Fruit fly (Drosophila melanogaster) whole organism, embryonic: ENCODE data around the gene dysf.

ENCODE experiments used
- Abd-B ChIP-seq: fragments of 200-800 bp; sonication (Bioruptor generic); optimal IDR thresholded peaks from 2 replicates; lab custom pipeline; 2018; ENCODE audit warnings: missing biosample characterization, mild to moderate bottlenecking, missing genetic modification characterization, moderate library complexity
- Atf6 ChIP-seq: fragments of 200-800 bp; sonication (Bioruptor generic); IDR thresholded peaks from 2 replicates; pipeline ENCODE4 v1.3.6; 2022; ENCODE audit warnings: missing biosample characterization, missing genetic modification characterization
- CG10274 ChIP-seq: fragments of 200-800 bp; sonication (Bioruptor generic); optimal IDR thresholded peaks from 3 replicates; lab custom pipeline; 2017; ENCODE audit warnings: missing biosample characterization, mild to moderate bottlenecking, missing genetic modification characterization
- CG10462 ChIP-seq: fragments of 200-800 bp; sonication (Bioruptor generic); optimal IDR thresholded peaks from 2 replicates; lab custom pipeline; 2016; ENCODE audit warnings: missing biosample characterization, missing genetic modification characterization
- CG11696 ChIP-seq: fragments of 200-800 bp; sonication (Bioruptor generic); IDR thresholded peaks from 2 replicates; pipeline ENCODE4 v1.3.6; 2022; ENCODE audit warnings: missing biosample characterization, missing genetic modification characterization
- CG12236 ChIP-seq: fragments of 200-800 bp; sonication (Bioruptor generic); optimal IDR thresholded peaks from 2 replicates; lab custom pipeline; 2016; ENCODE audit warnings: missing biosample characterization, missing genetic modification characterization
- CG13775 ChIP-seq: fragments of 200-800 bp; sonication (Bioruptor generic); optimal IDR thresholded peaks from 3 replicates; lab custom pipeline; 2017; ENCODE audit warnings: missing biosample characterization, mild to moderate bottlenecking, missing genetic modification characterization
- CG13894 ChIP-seq: fragments of 200-800 bp; sonication (Bioruptor generic); optimal IDR thresholded peaks from 3 replicates; lab custom pipeline; 2018; ENCODE audit warnings: missing biosample characterization, mild to moderate bottlenecking, missing genetic modification characterization, moderate library complexity
- CG1602 ChIP-seq: fragments of 200-800 bp; sonication (Bioruptor generic); optimal IDR thresholded peaks from 3 replicates; lab custom pipeline; 2016; ENCODE audit warnings: missing biosample characterization, missing genetic modification characterization
- CG16863 ChIP-seq: fragments of 200-800 bp; sonication (Bioruptor generic); optimal IDR thresholded peaks from 3 replicates; lab custom pipeline; 2016; ENCODE audit warnings: missing biosample characterization, missing genetic modification characterization
- CG17612 ChIP-seq: fragments of 200-800 bp; sonication (Bioruptor generic); IDR thresholded peaks from 2 replicates; pipeline ENCODE4 v1.3.6; 2022; ENCODE audit warnings: missing biosample characterization, missing genetic modification characterization
- CG18764 ChIP-seq: fragments of 200-800 bp; sonication (Bioruptor generic); optimal IDR thresholded peaks from 3 replicates; lab custom pipeline; 2016; ENCODE audit warnings: missing biosample characterization, missing genetic modification characterization
- CG3407 ChIP-seq: fragments of 200-800 bp; sonication (Bioruptor generic); optimal IDR thresholded peaks from 2 replicates; lab custom pipeline; 2018; ENCODE audit warnings: missing biosample characterization, mild to moderate bottlenecking, missing genetic modification characterization
- CG3726 ChIP-seq: fragments of 200-800 bp; sonication (Bioruptor generic); IDR thresholded peaks from 3 replicates; pipeline ENCODE4, ENCODE4 v1.3.6; 2022; ENCODE audit warnings: missing biosample characterization, missing genetic modification characterization
- CG6854 ChIP-seq: fragments of 200-800 bp; sonication (Bioruptor generic); optimal IDR thresholded peaks from 3 replicates; lab custom pipeline; 2017; ENCODE audit warnings: missing biosample characterization, mild to moderate bottlenecking, missing genetic modification characterization
- CG8290 ChIP-seq, 3 experiments: fragments of 200-800 bp; sonication (Bioruptor generic); optimal IDR thresholded peaks; 2 replicates each; lab custom pipeline; 2016 to 2019; ENCODE audit warnings: missing biosample characterization in 3 of 3, missing genetic modification characterization in 3 of 3, mild to moderate bottlenecking in 2 of 3, moderate library complexity in 1 of 3
- CG9609 ChIP-seq: fragments of 200-800 bp; sonication (Bioruptor generic); optimal IDR thresholded peaks from 3 replicates; lab custom pipeline; 2016; ENCODE audit warnings: missing biosample characterization, missing genetic modification characterization
- Dref ChIP-seq: fragments of 200-800 bp; sonication (Bioruptor generic); IDR thresholded peaks from 2 replicates; pipeline ENCODE4 v1.3.6; 2022; ENCODE audit warnings: missing biosample characterization, missing genetic modification characterization
- E2f2 ChIP-seq: fragments of 200-800 bp; sonication (Bioruptor generic); IDR thresholded peaks from 2 replicates; pipeline ENCODE4 v1.3.6; 2022; ENCODE audit warnings: missing biosample characterization, missing genetic modification characterization
- Ets97D ChIP-seq: fragments of 200-800 bp; sonication (Bioruptor generic); optimal IDR thresholded peaks from 3 replicates; lab custom pipeline; 2016; ENCODE audit warnings: missing biosample characterization, missing genetic modification characterization
- HHEX ChIP-seq: fragments of 200-800 bp; sonication (Bioruptor generic); optimal IDR thresholded peaks from 3 replicates; lab custom pipeline; 2017; ENCODE audit warnings: missing biosample characterization, mild to moderate bottlenecking, missing genetic modification characterization, missing genetic modification reagents
- HmgD ChIP-seq: fragments of 200-800 bp; sonication (Bioruptor generic); optimal IDR thresholded peaks from 3 replicates; lab custom pipeline; 2016; ENCODE audit warnings: missing biosample characterization, missing genetic modification characterization
- Kr ChIP-seq: fragments of 200-800 bp; sonication (Bioruptor generic); optimal IDR thresholded peaks from 2 replicates; lab custom pipeline; 2017; ENCODE audit warnings: missing biosample characterization, mild to moderate bottlenecking, missing genetic modification characterization
- Lhr ChIP-seq: fragments of 200-800 bp; sonication (Bioruptor generic); optimal IDR thresholded peaks from 3 replicates; lab custom pipeline; 2017; ENCODE audit warnings: mild to moderate bottlenecking, missing biosample characterization, missing genetic modification reagents, missing genetic modification characterization
- Lpt ChIP-seq: fragments of >200 bp; optimal IDR thresholded peaks from 2 replicates; lab custom pipeline; 2018; ENCODE audit warnings: missing biosample characterization, missing genetic modification characterization
- Myb ChIP-seq: fragments of 200-800 bp; sonication (Bioruptor generic); optimal IDR thresholded peaks from 2 replicates; lab custom pipeline; 2016; ENCODE audit warnings: missing biosample characterization, missing genetic modification characterization
- Ptx1 ChIP-seq: fragments of 200-800 bp; sonication (Bioruptor generic); IDR thresholded peaks from 2 replicates; pipeline ENCODE4 v1.3.6; 2022; ENCODE audit warnings: missing biosample characterization, missing genetic modification characterization
- Ssrp ChIP-seq: fragments of 200-800 bp; sonication (Bioruptor generic); optimal IDR thresholded peaks from 2 replicates; lab custom pipeline; 2018; ENCODE audit warnings: missing biosample characterization, mild to moderate bottlenecking, missing genetic modification characterization, moderate library complexity
- Tbp ChIP-seq: fragments of >200 bp; optimal IDR thresholded peaks from 2 replicates; lab custom pipeline; 2018; ENCODE audit warnings: missing biosample characterization, missing genetic modification characterization
- ap ChIP-seq: fragments of 200-800 bp; sonication (Bioruptor generic); IDR thresholded peaks from 2 replicates; pipeline ENCODE4 v1.3.6; 2022; ENCODE audit warnings: missing biosample characterization, missing genetic modification characterization
- chm ChIP-seq: fragments of 200-800 bp; sonication (Bioruptor generic); IDR thresholded peaks from 2 replicates; pipeline ENCODE4 v1.3.6; 2022; ENCODE audit warnings: missing biosample characterization, missing genetic modification characterization
- emc ChIP-seq: fragments of 200-800 bp; sonication (Bioruptor generic); optimal IDR thresholded peaks from 2 replicates; lab custom pipeline; 2016; ENCODE audit warnings: missing biosample characterization, missing genetic modification characterization
- fd3F ChIP-seq: fragments of 200-800 bp; sonication (Bioruptor generic); optimal IDR thresholded peaks from 2 replicates; lab custom pipeline; 2018; ENCODE audit warnings: missing biosample characterization, mild to moderate bottlenecking, missing genetic modification characterization, moderate library complexity
- fd64A ChIP-seq: fragments of 200-800 bp; sonication (Bioruptor generic); optimal IDR thresholded peaks from 3 replicates; lab custom pipeline; 2018; ENCODE audit warnings: missing biosample characterization, mild to moderate bottlenecking, missing genetic modification characterization
- gt ChIP-seq: fragments of 200-800 bp; sonication (Bioruptor generic); IDR thresholded peaks from 2 replicates; pipeline ENCODE4 v1.3.6; 2022; ENCODE audit warnings: missing biosample characterization, missing genetic modification characterization
- ken ChIP-seq: fragments of 200-800 bp; sonication (Bioruptor generic); IDR thresholded peaks from 3 replicates; pipeline ENCODE4 v1.3.6; 2022; ENCODE audit warnings: missing biosample characterization, missing genetic modification characterization
- klu ChIP-seq: fragments of 200-800 bp; sonication (Bioruptor generic); IDR thresholded peaks from 2 replicates; pipeline ENCODE4 v1.3.6; 2022; ENCODE audit warnings: missing biosample characterization, missing genetic modification characterization
- lbe ChIP-seq: fragments of 200-800 bp; sonication (Bioruptor generic); optimal IDR thresholded peaks from 2 replicates; lab custom pipeline; 2016; ENCODE audit warnings: missing biosample characterization, mild to moderate bottlenecking, missing genetic modification characterization
- lov ChIP-seq, 2 experiments: fragments of 200-800 bp in 1 of 2; fragments of >200 bp in 1 of 2; sonication (Bioruptor generic) in 1 of 2; IDR thresholded peaks in 1 of 2; optimal IDR thresholded peaks in 1 of 2; 2 replicates in 1 of 2; 3 replicates in 1 of 2; pipeline versions ENCODE4 v1.3.6 to Lab custom; 2017 to 2022; ENCODE audit warnings: missing biosample characterization in 1 of 2, missing genetic modification characterization in 1 of 2
- nerfin-1 ChIP-seq: fragments of 200-800 bp; sonication (Bioruptor generic); optimal IDR thresholded peaks from 3 replicates; lab custom pipeline; 2019; ENCODE audit warnings: missing biosample characterization, mild to moderate bottlenecking, missing genetic modification characterization, moderate library complexity
- nmo ChIP-seq: fragments of 200-800 bp; sonication (Bioruptor generic); optimal IDR thresholded peaks from 2 replicates; lab custom pipeline; 2018; ENCODE audit warnings: missing biosample characterization, mild to moderate bottlenecking, missing genetic modification characterization, moderate library complexity
- pb ChIP-seq: fragments of 200-800 bp; sonication (Bioruptor generic); optimal IDR thresholded peaks from 3 replicates; lab custom pipeline; 2016; ENCODE audit warnings: missing biosample characterization, missing genetic modification characterization
- phol ChIP-seq: fragments of 200-800 bp; sonication (Bioruptor generic); optimal IDR thresholded peaks from 3 replicates; lab custom pipeline; 2018; ENCODE audit warnings: missing biosample characterization, mild to moderate bottlenecking, missing genetic modification characterization, moderate library complexity
- repo ChIP-seq: fragments of 200-800 bp; sonication (Bioruptor generic); optimal IDR thresholded peaks from 2 replicates; lab custom pipeline; 2016; ENCODE audit warnings: missing biosample characterization, missing genetic modification characterization
- run ChIP-seq: fragments of 200-800 bp; sonication (Bioruptor generic); optimal IDR thresholded peaks from 3 replicates; lab custom pipeline; 2018; ENCODE audit warnings: missing biosample characterization, mild to moderate bottlenecking, missing genetic modification characterization
- sens-2 ChIP-seq: fragments of 200-800 bp; sonication (Bioruptor generic); IDR thresholded peaks from 2 replicates; pipeline ENCODE4 v1.3.6; 2022; ENCODE audit warnings: missing biosample characterization, missing genetic modification characterization
- sim ChIP-seq: fragments of 200-800 bp; sonication (Bioruptor generic); IDR thresholded peaks from 2 replicates; pipeline ENCODE4 v1.3.6; 2022; ENCODE audit warnings: missing biosample characterization, missing genetic modification characterization
- stc ChIP-seq: fragments of 200-800 bp; sonication (Bioruptor generic); IDR thresholded peaks from 2 replicates; pipeline ENCODE4 v1.3.6; 2022; ENCODE audit warnings: missing biosample characterization, missing genetic modification characterization
- vvl ChIP-seq: fragments of 200-800 bp; sonication (Bioruptor generic); IDR thresholded peaks from 2 replicates; pipeline ENCODE4 v1.3.6; 2022; ENCODE audit warnings: missing biosample characterization, missing genetic modification characterization
- yki ChIP-seq: fragments of >200 bp; optimal IDR thresholded peaks from 3 replicates; lab custom pipeline; 2018
- zen ChIP-seq: fragments of 200-800 bp; sonication (Bioruptor generic); optimal IDR thresholded peaks from 3 replicates; lab custom pipeline; 2018; ENCODE audit warnings: missing biosample characterization, mild to moderate bottlenecking, missing genetic modification characterization, moderate library complexity
- zfh1 ChIP-seq: fragments of 200-800 bp; sonication (Bioruptor generic); IDR thresholded peaks from 3 replicates; pipeline ENCODE4 v1.3.6; 2022; ENCODE audit warnings: missing biosample characterization, missing genetic modification characterization

Gene dysf

DNA sequence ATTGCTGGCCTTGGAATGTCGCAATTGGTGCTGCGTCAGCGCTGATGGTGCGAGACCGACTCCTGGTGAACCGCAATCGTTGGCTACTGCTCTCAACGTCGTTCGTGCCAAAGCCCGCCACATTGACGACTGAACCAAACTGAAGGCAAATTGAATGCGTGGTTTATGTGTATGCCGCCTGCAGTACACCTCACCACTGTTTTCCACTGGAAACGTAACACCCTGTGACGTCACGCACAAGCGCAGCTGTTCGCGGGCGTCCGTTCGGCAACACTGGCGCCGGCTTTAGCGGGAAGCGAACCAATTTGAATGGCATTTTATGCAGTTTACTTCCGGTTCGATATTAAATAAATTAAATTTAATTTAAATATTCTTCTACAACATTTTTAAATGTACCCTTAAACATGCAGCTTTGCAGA is 43.3 kb downstream of the dysf start, which contains the start of gene Cmpk (continued):
- peak; percentile 54 for TF ChIP-seq HHEX (GFP tag; lab: Kevin White, UChicago)
- TF ChIP-seq CG10462 (GFP tag; lab: Kevin White, UChicago): no peak
- TF ChIP-seq CG16863: peak; percentile 33
- no peak for TF ChIP-seq CG11696 (GFP tag; lab: Robert Waterston, UW)
- TF ChIP-seq Ssrp (tag; lab: Kevin White, UChicago): peak; percentile 2
- TF ChIP-seq Ptx1: 0 out of 2 replicates have a peak, but pooled peaks have one; percentile 34
- peak; percentile 48 for TF ChIP-seq Myb (GFP tag; lab: Kevin White, UChicago)
- TF ChIP-seq yki (lab: Kevin White, UChicago): no peak
- TF ChIP-seq CG3407 (GFP tag; lab: Kevin White, UChicago): peak; percentile 63
- TF ChIP-seq ken (GFP tag; lab: Robert Waterston, UW): 0 out of 3 replicates have a peak, but pooled peaks have one; percentile 23
- peak; percentile 97 for TF ChIP-seq Ets97D (GFP tag; lab: Kevin White, UChicago)
- TF ChIP-seq nerfin-1 (tag; lab: Kevin White, UChicago): peak; percentile 69
- TF ChIP-seq zfh1 (GFP tag; lab: Robert Waterston, UW): peak; percentile 78
- peak; percentile 87 for TF ChIP-seq lbe (GFP tag; lab: Kevin White, UChicago)
- TF ChIP-seq sens-2 (GFP tag; lab: Robert Waterston, UW): no peak
- no peak for TF ChIP-seq Abd-B (GFP tag; lab: Kevin White, UChicago)
- TF ChIP-seq Tbp: no peak
- TF ChIP-seq CG13775 (GFP tag; lab: Kevin White, UChicago): peak; percentile 70
- TF ChIP-seq CG13894 (tag; lab: Kevin White, UChicago): no peak
- peak; percentile 12 for TF ChIP-seq CG18764 (GFP tag; lab: Kevin White, UChicago)
- TF ChIP-seq nmo (GFP tag; lab: Kevin White, UChicago): peak; percentile 43
- TF ChIP-seq Lhr (GFP tag; lab: Kevin White, UChicago): peak; percentile 39
- peak; percentile 52; the same call in 1 of the 2 replicates for TF ChIP-seq sim (GFP tag; lab: Robert Waterston, UW)
- TF ChIP-seq ap (GFP tag; lab: Robert Waterston, UW): no peak
- TF ChIP-seq vvl (GFP tag; lab: Robert Waterston, UW): peak; percentile 76
- TF ChIP-seq Kr (GFP tag; lab: Kevin White, UChicago): peak; percentile 3
- peak; percentile 56 for TF ChIP-seq CG8290 (GFP tag; optimal IDR thresholded peaks at IDR 0.05; lab: Kevin White, UChicago)
- peak in 1 of 2 experiments; percentile 85 for TF ChIP-seq CG8290 (tag; optimal IDR thresholded peaks at IDR 0.05; lab: Kevin White, UChicago)
- no peak for TF ChIP-seq run
- TF ChIP-seq CG6854 (GFP tag; lab: Kevin White, UChicago): peak; percentile 74
- peak; percentile 35 for TF ChIP-seq fd3F
- TF ChIP-seq repo (GFP tag; lab: Kevin White, UChicago): no peak
- TF ChIP-seq HmgD (GFP tag; lab: Kevin White, UChicago): no peak
- no peak for TF ChIP-seq Atf6
- no peak for TF ChIP-seq klu (GFP tag; lab: Robert Waterston, UW)
- TF ChIP-seq Dref (GFP tag; lab: Robert Waterston, UW): peak; percentile 47
- no peak for TF ChIP-seq Lpt
- TF ChIP-seq CG3726 (GFP tag; lab: Robert Waterston, UW): no peak
- no peak for TF ChIP-seq CG17612
- peak; percentile 68 for TF ChIP-seq phol (tag; lab: Kevin White, UChicago)
- peak; percentile 9 for TF ChIP-seq emc
- TF ChIP-seq CG9609 (GFP tag; lab: Kevin White, UChicago): no peak
- TF ChIP-seq zen (tag; lab: Kevin White, UChicago): peak; percentile 13
- TF ChIP-seq pb (GFP tag; lab: Kevin White, UChicago): peak; percentile 5
- TF ChIP-seq stc (GFP tag; lab: Robert Waterston, UW): peak; percentile 59; the same call in 1 of the 2 replicates
- TF ChIP-seq gt: peak; percentile 54
- peak; percentile 66 for TF ChIP-seq fd64A
- TF ChIP-seq E2f2 (GFP tag; lab: Robert Waterston, UW): peak; percentile 92
- TF ChIP-seq lov (optimal IDR thresholded peaks at IDR 0.05; lab: Kevin White, UChicago): no peak
- TF ChIP-seq lov (GFP tag; IDR thresholded peaks at IDR 0.05; lab: Robert Waterston, UW): no peak
- TF ChIP-seq CG10274 (GFP tag; lab: Kevin White, UChicago): peak; percentile 54
- TF ChIP-seq chm: peak; percentile 77
- TF ChIP-seq CG12236 (GFP tag; lab: Kevin White, UChicago): no peak
- no peak for TF ChIP-seq CG1602 (GFP tag; lab: Kevin White, UChicago)
